Fruit fly (Drosophila melanogaster): ENCODE measurements around the gene RhoGAP68F.

RhoGAP68F gene

DNA sequence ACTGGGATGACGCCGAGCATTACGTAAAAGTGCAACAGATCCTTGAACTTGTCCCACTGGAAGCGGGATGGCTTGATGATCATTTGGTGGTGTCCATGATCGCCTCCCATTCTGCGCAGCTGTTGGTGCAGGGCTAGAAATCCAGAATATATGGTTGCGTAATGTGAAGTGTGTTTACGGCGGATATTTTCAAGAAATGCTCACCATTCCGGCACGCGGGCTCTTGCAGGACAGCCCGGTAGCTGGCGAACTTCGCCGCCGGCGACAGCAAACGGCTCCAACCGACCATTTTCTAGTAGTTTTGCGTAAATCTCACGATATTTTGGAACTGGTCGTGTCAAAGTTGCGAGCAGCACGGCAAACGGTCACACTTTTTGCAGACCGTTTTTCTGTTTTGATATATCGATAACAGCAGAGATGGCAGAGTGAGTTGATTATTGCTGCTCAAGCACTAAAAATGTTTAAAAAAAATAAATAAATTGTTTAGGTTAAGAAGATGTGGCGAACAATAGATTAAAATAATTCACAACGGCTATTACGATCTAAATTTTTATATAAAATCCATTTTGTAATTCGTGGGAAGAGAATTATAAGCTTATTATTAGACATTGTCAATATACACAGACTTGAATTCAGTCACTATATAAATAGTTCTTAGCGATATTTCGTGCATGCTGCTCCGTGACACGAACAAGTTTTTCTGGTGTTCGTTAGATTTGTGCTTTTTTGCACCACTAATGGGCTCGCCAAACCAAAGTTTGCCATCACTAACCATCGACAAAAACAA is at the start of gene RhoGAP68F, which contains the start of gene ND-SGDH:
Gene RhoGAP68F, plus strand, starts transcription at position 756 of the 787 bp plus-strand sequence.
Gene ND-SGDH, minus strand, starts transcription at position 472 of the 787 bp plus-strand sequence.
- no peak for TF ChIP-seq rn (GFP tag; IDR thresholded peaks at IDR 0.05)
- TF ChIP-seq CG12605 (GFP tag; IDR thresholded peaks at IDR 0.05), result no peak
- TF ChIP-seq D1 (tag; optimal IDR thresholded peaks at IDR 0.05), result no peak
- TF ChIP-seq CG10348 (GFP tag; IDR thresholded peaks at IDR 0.05), result 0 out of 2 replicates have a peak, but pooled peaks have one; percentile 20
- TF ChIP-seq CG8159 (tag; optimal IDR thresholded peaks at IDR 0.05), result peak; percentile 75
- no peak for TF ChIP-seq gl (tag; optimal IDR thresholded peaks at IDR 0.05)
- peak; percentile 40 for TF ChIP-seq Pif1B (GFP tag; optimal IDR thresholded peaks at IDR 0.05)
- TF ChIP-seq Snoo (tag; optimal IDR thresholded peaks at IDR 0.05), result peak; percentile 67
- TF ChIP-seq Pif1A (GFP tag; optimal IDR thresholded peaks at IDR 0.05), result no peak
- peak; percentile 53 for TF ChIP-seq CG34367 (tag; optimal IDR thresholded peaks at IDR 0.05)
- TF ChIP-seq EcR (GFP tag; optimal IDR thresholded peaks at IDR 0.05), result no peak
- TF ChIP-seq CG32121 (GFP tag; IDR thresholded peaks at IDR 0.05), result peak; percentile 45; the same call in 1 of the 2 replicates
- no peak for TF ChIP-seq CG13204 (GFP tag; optimal IDR thresholded peaks at IDR 0.05)
- TF ChIP-seq CG17806 (tag; optimal IDR thresholded peaks at IDR 0.05), result peak; percentile 48
- no peak for TF ChIP-seq CG14655 (GFP tag; optimal IDR thresholded peaks at IDR 0.05)
- TF ChIP-seq fd96Ca (GFP tag; IDR thresholded peaks at IDR 0.05), result no peak; the same call in 2 of the 3 replicates
- peak; percentile 54 for TF ChIP-seq CG9948 (tag; optimal IDR thresholded peaks at IDR 0.05)
- TF ChIP-seq CG4496 (GFP tag; IDR thresholded peaks at IDR 0.05), result 0 out of 3 replicates have a peak, but pooled peaks have one; percentile 36
- peak; percentile 53 for TF ChIP-seq CG8301 (tag; optimal IDR thresholded peaks at IDR 0.05)
- TF ChIP-seq CG15710 (tag; optimal IDR thresholded peaks at IDR 0.05), result peak; percentile 76
- peak; percentile 53; the same call in 1 of the 2 replicates for TF ChIP-seq Ets98B (GFP tag; IDR thresholded peaks at IDR 0.05)

- peak; percentile 24 for TF ChIP-seq CG8159 (tag; optimal IDR thresholded peaks at IDR 0.05)
- TF ChIP-seq CG14655 (GFP tag; optimal IDR thresholded peaks at IDR 0.05), result peak; percentile 43
- peak; percentile 2 for TF ChIP-seq CG15710 (tag; optimal IDR thresholded peaks at IDR 0.05)
- TF ChIP-seq CG32121 (GFP tag; IDR thresholded peaks at IDR 0.05), result peak; percentile 19; the same call in 1 of the 2 replicates
- peak; percentile 4 for TF ChIP-seq D1 (tag; optimal IDR thresholded peaks at IDR 0.05)
- no peak for TF ChIP-seq CG17806 (tag; optimal IDR thresholded peaks at IDR 0.05)
- TF ChIP-seq CG9948 (tag; optimal IDR thresholded peaks at IDR 0.05), result no peak
- peak; percentile 72; the same call in 2 of the 3 replicates for TF ChIP-seq CG4496 (GFP tag; IDR thresholded peaks at IDR 0.05)
- no peak for TF ChIP-seq Ets98B (GFP tag; IDR thresholded peaks at IDR 0.05)
- no peak for TF ChIP-seq rn (GFP tag; IDR thresholded peaks at IDR 0.05)
- peak; percentile 71 for TF ChIP-seq EcR (GFP tag; optimal IDR thresholded peaks at IDR 0.05)
- peak; percentile 67 for TF ChIP-seq Snoo (tag; optimal IDR thresholded peaks at IDR 0.05)
- peak; percentile 39 for TF ChIP-seq Pif1B (GFP tag; optimal IDR thresholded peaks at IDR 0.05)
- no peak for TF ChIP-seq CG13204 (GFP tag; optimal IDR thresholded peaks at IDR 0.05)
- peak; percentile 40 for TF ChIP-seq Pif1A (GFP tag; optimal IDR thresholded peaks at IDR 0.05)
- TF ChIP-seq CG10348 (GFP tag; IDR thresholded peaks at IDR 0.05), result no peak
- no peak for TF ChIP-seq fd96Ca (GFP tag; IDR thresholded peaks at IDR 0.05)
- TF ChIP-seq CG34367 (tag; optimal IDR thresholded peaks at IDR 0.05), result no peak
- peak; percentile 18 for TF ChIP-seq CG8301 (tag; optimal IDR thresholded peaks at IDR 0.05)
- TF ChIP-seq gl (tag; optimal IDR thresholded peaks at IDR 0.05), result peak; percentile 9
- TF ChIP-seq CG12605 (GFP tag; IDR thresholded peaks at IDR 0.05), result 0 out of 2 replicates have a peak, but pooled peaks have one; percentile 28
Measured at dm6 chr3L:12090184-12090897, 48.3 kb upstream of the RhoGAP68F start.

dm6 chr3L:12090898-12091685 is 47.6 kb upstream of the RhoGAP68F start:
- peak; percentile 44; the same call in 1 of the 2 replicates for TF ChIP-seq CG32121 (GFP tag; IDR thresholded peaks at IDR 0.05)
- peak; percentile 24 for TF ChIP-seq CG8159 (tag; optimal IDR thresholded peaks at IDR 0.05)
- TF ChIP-seq CG4496 (GFP tag; IDR thresholded peaks at IDR 0.05), result peak; percentile 74
- no peak for TF ChIP-seq Snoo (tag; optimal IDR thresholded peaks at IDR 0.05)
- TF ChIP-seq CG10348 (GFP tag; IDR thresholded peaks at IDR 0.05), result 0 out of 2 replicates have a peak, but pooled peaks have one; percentile 18
- TF ChIP-seq CG12605 (GFP tag; IDR thresholded peaks at IDR 0.05), result no peak
- no peak for TF ChIP-seq rn (GFP tag; IDR thresholded peaks at IDR 0.05)
- no peak for TF ChIP-seq fd96Ca (GFP tag; IDR thresholded peaks at IDR 0.05)
- TF ChIP-seq gl (tag; optimal IDR thresholded peaks at IDR 0.05), result no peak
- TF ChIP-seq Ets98B (GFP tag; IDR thresholded peaks at IDR 0.05), result 0 out of 2 replicates have a peak, but pooled peaks have one; percentile 44
- TF ChIP-seq EcR (GFP tag; optimal IDR thresholded peaks at IDR 0.05), result no peak
- no peak for TF ChIP-seq Pif1A (GFP tag; optimal IDR thresholded peaks at IDR 0.05)
- no peak for TF ChIP-seq CG9948 (tag; optimal IDR thresholded peaks at IDR 0.05)
- no peak for TF ChIP-seq CG14655 (GFP tag; optimal IDR thresholded peaks at IDR 0.05)
- TF ChIP-seq D1 (tag; optimal IDR thresholded peaks at IDR 0.05), result no peak
- peak; percentile 3 for TF ChIP-seq Pif1B (GFP tag; optimal IDR thresholded peaks at IDR 0.05)
- TF ChIP-seq CG13204 (GFP tag; optimal IDR thresholded peaks at IDR 0.05), result no peak
- no peak for TF ChIP-seq CG15710 (tag; optimal IDR thresholded peaks at IDR 0.05)

- TF ChIP-seq CG17806 (tag; optimal IDR thresholded peaks at IDR 0.05) (no peak), Pif1A (GFP tag; optimal IDR thresholded peaks at IDR 0.05) (no peak), D1 (tag; optimal IDR thresholded peaks at IDR 0.05) (no peak), fd96Ca (GFP tag; IDR thresholded peaks at IDR 0.05) (no peak), Pif1B (GFP tag; optimal IDR thresholded peaks at IDR 0.05) (no peak), CG13204 (GFP tag; optimal IDR thresholded peaks at IDR 0.05) (no peak), CG32121 (GFP tag; IDR thresholded peaks at IDR 0.05) (no peak), CG34367 (tag; optimal IDR thresholded peaks at IDR 0.05) (no peak), EcR (GFP tag; optimal IDR thresholded peaks at IDR 0.05) (peak; percentile 13), CG15710 (tag; optimal IDR thresholded peaks at IDR 0.05) (no peak), Snoo (tag; optimal IDR thresholded peaks at IDR 0.05) (no peak), CG9948 (tag; optimal IDR thresholded peaks at IDR 0.05) (no peak), rn (GFP tag; IDR thresholded peaks at IDR 0.05) (no peak), CG14655 (GFP tag; optimal IDR thresholded peaks at IDR 0.05) (no peak), CG4496 (GFP tag; IDR thresholded peaks at IDR 0.05) (0 out of 3 replicates have a peak, but pooled peaks have one; percentile 23), CG10348 (GFP tag; IDR thresholded peaks at IDR 0.05) (no peak), Ets98B (GFP tag; IDR thresholded peaks at IDR 0.05) (no peak)
Measured at dm6 chr3L:12092860-12093359, 45.8 kb upstream of the RhoGAP68F start.
